Fruit fly (Drosophila melanogaster): Measurements from ENCODE around the gene CG17329.

DNA sequence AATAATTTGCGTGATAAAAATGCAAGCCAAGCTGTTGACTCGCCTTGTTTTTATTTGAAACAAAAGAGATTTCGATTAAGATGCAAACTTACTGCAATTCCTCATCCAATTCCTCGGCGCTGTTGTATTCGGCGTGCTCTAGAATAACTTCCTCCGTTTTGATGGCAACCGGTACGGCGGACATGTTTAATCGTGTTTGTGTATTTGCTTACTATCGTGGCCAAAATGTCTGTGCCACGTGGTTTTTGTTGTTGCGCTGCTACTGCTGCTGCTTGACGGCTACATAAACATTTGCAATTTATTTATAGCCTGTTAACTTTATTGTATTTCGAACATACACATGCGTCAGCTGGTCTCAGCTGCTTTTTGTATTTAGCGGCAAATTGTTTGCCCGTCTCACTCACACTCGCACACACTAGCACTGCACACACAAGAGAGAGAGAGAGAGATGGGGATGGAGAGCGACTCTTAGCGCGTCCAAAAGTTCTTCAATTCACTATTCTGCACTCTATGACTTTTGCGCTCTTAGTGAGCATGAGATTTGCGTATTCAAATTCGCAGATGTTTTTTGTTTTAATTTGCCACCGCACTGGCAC, 4.0 kb upstream of the CG17329 start:
- TF ChIP-seq h (optimal IDR thresholded peaks at IDR 0.05) (no peak), insv (optimal IDR thresholded peaks at IDR 0.05) (no peak), ttk (optimal IDR thresholded peaks at IDR 0.05) (no peak), psq (optimal IDR thresholded peaks at IDR 0.05) (no peak), Myc (optimal IDR thresholded peaks at IDR 0.05) (no peak)

Data from Kc167 (cell line).